Worm (Caenorhabditis elegans): ENCODE measurements around the gene T16G1.18.
A peak's percentile ranks its signal among the peaks of the same experiment; 100 is the strongest.

T16G1.18 gene

ce11 chrV:12944229-12944628 lies 6.9 kb upstream of the T16G1.18 start, which contains the start of gene T16G1.3 (continued):
- no peak for TF ChIP-seq mxl-1 (tag; optimal IDR thresholded peaks at IDR 0.05)
- no peak for TF ChIP-seq C06A6.2 (GFP tag; conservative IDR thresholded peaks at IDR 0.05)

DNA sequence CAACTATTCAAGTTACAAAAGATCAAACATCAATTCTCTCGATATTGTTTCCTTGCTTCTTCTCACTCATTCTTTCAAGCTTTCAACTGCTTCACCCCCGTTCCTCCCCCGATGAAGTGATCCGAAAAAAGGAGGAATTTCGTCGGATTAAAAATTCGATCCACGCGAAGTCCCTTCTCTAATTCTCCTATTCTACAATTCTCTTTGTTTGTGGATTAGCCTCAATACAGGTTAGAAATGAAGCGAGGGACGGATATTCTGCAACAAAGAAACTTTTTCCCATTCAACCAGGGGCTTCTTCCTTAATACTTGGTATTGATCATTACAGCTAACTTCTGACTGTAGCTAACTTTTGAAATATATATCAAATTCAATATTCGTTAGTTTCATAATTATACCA lies 6.3 kb upstream of the T16G1.18 start, which contains the start of gene grl-2:
grl-2 (plus strand) TSS at position 301 of the 400 bp plus-strand sequence.
- TF ChIP-seq ztf-28 (GFP tag; IDR thresholded peaks at IDR 0.05) (no peak), B0336.3 (GFP tag; IDR thresholded peaks at IDR 0.05) (no peak), mes-4 (tag; optimal IDR thresholded peaks at IDR 0.05) (no peak), pha-4 (tag; optimal IDR thresholded peaks at IDR 0.05) (no peak), lsy-27 (tag; optimal IDR thresholded peaks at IDR 0.05; ENCODE audit: borderline replicate concordance, insufficient read depth) (no peak), nfyb-1 (GFP tag; IDR thresholded peaks at IDR 0.05) (no peak), dpl-1 (GFP tag; optimal IDR thresholded peaks at IDR 0.05) (no peak), ceh-100 (GFP tag; IDR thresholded peaks at IDR 0.05) (no peak), nhr-179 (tag; optimal IDR thresholded peaks at IDR 0.05) (no peak), Y53F4B.3 (GFP tag; IDR thresholded peaks at IDR 0.05) (no peak), aptf-3 (GFP tag; IDR thresholded peaks at IDR 0.05) (no peak), F55B11.4 (tag; optimal IDR thresholded peaks at IDR 0.05; ENCODE audit: borderline replicate concordance, insufficient read depth) (no peak), ztf-22 (GFP tag; optimal IDR thresholded peaks at IDR 0.05) (no peak), ztf-25 (GFP tag; IDR thresholded peaks at IDR 0.05) (no peak), F22D6.2 (tag; optimal IDR thresholded peaks at IDR 0.05) (no peak), hmg-1.2 (GFP tag; IDR thresholded peaks at IDR 0.05) (no peak)

- TF ChIP-seq dpff-1 (tag; optimal IDR thresholded peaks at IDR 0.05) (no peak), lin-35 (GFP tag; optimal IDR thresholded peaks at IDR 0.05) (no peak), sdz-38 (tag; optimal IDR thresholded peaks at IDR 0.05) (no peak), hrde-1 (tag; optimal IDR thresholded peaks at IDR 0.05; ENCODE audit: borderline replicate concordance) (no peak), attf-3 (GFP tag; conservative IDR thresholded peaks at IDR 0.05) (no peak), F10E7.11 (tag; optimal IDR thresholded peaks at IDR 0.05) (no peak), ceh-58 (GFP tag; IDR thresholded peaks at IDR 0.05) (no peak), D2030.7 (GFP tag; IDR thresholded peaks at IDR 0.05) (no peak), lin-26 (GFP tag; IDR thresholded peaks at IDR 0.05) (no peak), unc-130 (GFP tag; optimal IDR thresholded peaks at IDR 0.05) (no peak), B0035.1 (tag; optimal IDR thresholded peaks at IDR 0.05) (no peak), snpc-1.1 (tag; optimal IDR thresholded peaks at IDR 0.05; ENCODE audit: insufficient read depth) (no peak)
These were observed 1.5 kb upstream of the T16G1.18 start, which contains the start of gene T16G1.13 for ce11 chrV:12949607-12950006. Gene T16G1.13, plus strand, starts transcription at chrV:12949907.

DNA sequence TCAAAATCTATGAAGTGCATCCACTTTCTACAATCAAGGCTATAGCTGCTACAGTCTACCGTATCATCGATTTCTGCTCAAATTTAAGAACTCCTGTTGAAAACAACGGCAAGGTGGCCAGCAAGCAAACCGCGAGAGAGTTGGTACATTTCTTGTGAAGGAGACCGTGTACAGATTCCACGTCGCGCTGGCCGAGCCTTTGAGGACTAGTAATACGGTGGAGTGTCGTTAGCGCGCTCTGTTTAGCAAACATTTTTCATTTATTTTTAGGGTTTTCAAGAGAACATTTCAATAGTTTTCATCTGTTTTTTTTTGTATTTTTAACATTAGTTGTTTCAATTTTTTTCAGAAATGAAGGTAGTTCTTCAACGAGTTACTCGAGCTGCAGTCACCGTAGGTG lies 1.2 kb downstream of the T16G1.18 start, which contains the start of gene pqn-68:
pqn-68 (plus strand) TSS at position 350 of the 400 bp plus-strand sequence.
- TF ChIP-seq unc-130 (GFP tag; optimal IDR thresholded peaks at IDR 0.05) (no peak), attf-3 (GFP tag; conservative IDR thresholded peaks at IDR 0.05) (peak; percentile 91), mcd-1 (GFP tag; IDR thresholded peaks at IDR 0.05) (0 out of 2 replicates have a peak, but pooled peaks have one; percentile 24), Y95B8A.8 (GFP tag; IDR thresholded peaks at IDR 0.05) (no peak), nfya-1 (tag; optimal IDR thresholded peaks at IDR 0.05; ENCODE audit: borderline replicate concordance, insufficient read depth) (no peak), nfyb-1 (GFP tag; IDR thresholded peaks at IDR 0.05) (0 out of 2 replicates have a peak, but pooled peaks have one; percentile 22), let-607 (tag; optimal IDR thresholded peaks at IDR 0.05) (peak; percentile 61 to 62)
